Worm (Caenorhabditis elegans): ENCODE measurements around the gene itm-2.

The itm-2 gene

ce11 chrX:5475164-5475576 is 30.2 kb downstream of the itm-2 start (continued):
- TF ChIP-seq egl-27 (tag; optimal IDR thresholded peaks at IDR 0.05) = peak in 1 of 2 experiments; percentile 84
- TF ChIP-seq nhr-12 (tag; optimal IDR thresholded peaks at IDR 0.05) = no peak
- no peak for TF ChIP-seq sox-4 (tag; optimal IDR thresholded peaks at IDR 0.05)
- peak; percentile 84 for TF ChIP-seq nhr-20 (tag; optimal IDR thresholded peaks at IDR 0.05)
- peak; percentile 62 for TF ChIP-seq nhr-76 (tag; optimal IDR thresholded peaks at IDR 0.05)

ce11 chrX:5476357-5476756 is 31.4 kb downstream of the itm-2 start:
- TF ChIP-seq unc-98 (GFP tag; IDR thresholded peaks at IDR 0.05) (no peak), ceh-82 (tag; optimal IDR thresholded peaks at IDR 0.05) (no peak), elt-2 (tag; optimal IDR thresholded peaks at IDR 0.05) (peak; percentile 47), mdl-1 (tag; optimal IDR thresholded peaks at IDR 0.05) (peak in 1 of 2 experiments; percentile 5), sox-4 (tag; optimal IDR thresholded peaks at IDR 0.05) (no peak)

DNA sequence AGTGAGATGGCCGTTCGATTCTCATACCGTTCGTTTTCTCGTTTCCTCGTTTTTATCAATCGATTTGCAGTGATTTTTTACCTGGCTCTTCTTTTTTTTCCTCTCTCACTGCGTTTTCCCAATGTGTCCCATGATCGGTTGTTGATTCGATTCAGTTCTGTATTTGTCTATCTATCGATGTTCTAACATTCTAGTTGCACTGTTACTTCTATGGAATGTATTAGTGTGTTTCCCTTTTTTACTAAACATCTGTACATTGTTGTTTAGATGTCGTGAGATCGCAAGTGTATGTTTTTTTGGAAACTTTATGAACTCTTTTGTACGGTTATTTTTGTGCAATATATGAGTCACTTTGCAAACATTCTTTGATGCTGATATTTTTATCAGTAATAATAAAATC is 32.6 kb downstream of the itm-2 start:
- TF ChIP-seq nhr-84 (tag; optimal IDR thresholded peaks at IDR 0.05) (no peak), swsn-7 (tag; optimal IDR thresholded peaks at IDR 0.05) (no peak), ces-1 (GFP tag; optimal IDR thresholded peaks at IDR 0.05) (no peak), unc-30 (tag; optimal IDR thresholded peaks at IDR 0.05) (no peak), C16A3.4 (tag; optimal IDR thresholded peaks at IDR 0.05) (no peak), lir-3 (tag; optimal IDR thresholded peaks at IDR 0.05; ENCODE audit: poor library complexity) (no peak), nhr-47 (tag; optimal IDR thresholded peaks at IDR 0.05) (no peak), vab-15 (tag; optimal IDR thresholded peaks at IDR 0.05) (no peak), Y116A8C.19 (tag; optimal IDR thresholded peaks at IDR 0.05; ENCODE audit: borderline replicate concordance) (no peak), unc-98 (GFP tag; IDR thresholded peaks at IDR 0.05) (no peak), nhr-19 (GFP tag; conservative IDR thresholded peaks at IDR 0.05) (no peak), isw-1 (GFP tag; IDR thresholded peaks at IDR 0.05) (no peak), dpl-1 (GFP tag; optimal IDR thresholded peaks at IDR 0.05) (no peak), tbx-2 (tag; optimal IDR thresholded peaks at IDR 0.05) (no peak), aha-1 (tag; optimal IDR thresholded peaks at IDR 0.05) (no peak), sup-37 (GFP tag; optimal IDR thresholded peaks at IDR 0.05) (no peak), fkh-8 (tag; optimal IDR thresholded peaks at IDR 0.05) (no peak), ama-1 (optimal IDR thresholded peaks at IDR 0.05) (no peak), blmp-1 (tag; optimal IDR thresholded peaks at IDR 0.05) (no peak), fos-1 (tag; optimal IDR thresholded peaks at IDR 0.05) (no peak)

DNA sequence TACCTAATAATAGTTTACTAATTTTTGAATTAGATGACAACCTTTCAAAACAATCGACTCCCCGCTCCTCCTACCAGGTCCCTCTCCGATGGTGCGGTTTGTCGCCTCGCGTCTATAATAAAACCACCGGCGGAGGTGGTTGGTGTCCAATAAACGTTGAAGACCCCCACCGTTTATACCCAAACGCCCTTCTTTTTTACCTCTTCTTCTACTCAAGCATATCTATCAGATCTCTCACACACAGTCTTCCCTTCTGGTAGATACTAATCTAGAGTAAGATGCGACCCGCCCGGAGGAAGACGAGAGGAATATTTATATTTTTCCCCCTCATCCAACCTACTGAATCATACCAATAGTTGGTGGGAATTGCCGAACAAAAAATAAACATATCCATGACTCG is 33.9 kb downstream of the itm-2 start:
- no peak for TF ChIP-seq elt-2 (tag; optimal IDR thresholded peaks at IDR 0.05)
- TF ChIP-seq pag-3 (tag; optimal IDR thresholded peaks at IDR 0.05; ENCODE audit: borderline replicate concordance, insufficient read depth) = no peak
- TF ChIP-seq nhr-90 (tag; optimal IDR thresholded peaks at IDR 0.05; ENCODE audit: poor library complexity) = no peak
- TF ChIP-seq nhr-20 (tag; optimal IDR thresholded peaks at IDR 0.05) = peak; percentile 0
- no peak for TF ChIP-seq efl-1 (optimal IDR thresholded peaks at IDR 0.05)
- peak in 1 of 2 experiments; percentile 77 for TF ChIP-seq efl-1 (GFP tag; optimal IDR thresholded peaks at IDR 0.05 in 1 of 2)
- peak; percentile 6 for TF ChIP-seq lin-14 (GFP tag; optimal IDR thresholded peaks at IDR 0.05)
- no peak for TF ChIP-seq nhr-28 (tag; optimal IDR thresholded peaks at IDR 0.05)
- no peak for TF ChIP-seq sup-37 (GFP tag; optimal IDR thresholded peaks at IDR 0.05)
- no peak for TF ChIP-seq Y116A8C.19 (tag; optimal IDR thresholded peaks at IDR 0.05; ENCODE audit: borderline replicate concordance)
- peak; percentile 1 for TF ChIP-seq blmp-1 (tag; optimal IDR thresholded peaks at IDR 0.05)
- TF ChIP-seq lsy-2 (tag; optimal IDR thresholded peaks at IDR 0.05) = peak in 1 of 2 experiments; percentile 6
- no peak for TF ChIP-seq alr-1 (tag; optimal IDR thresholded peaks at IDR 0.05; ENCODE audit: borderline replicate concordance)
- TF ChIP-seq vab-15 (tag; optimal IDR thresholded peaks at IDR 0.05) = no peak
- no peak for TF ChIP-seq dsc-1 (tag; optimal IDR thresholded peaks at IDR 0.05)
- TF ChIP-seq grh-1 (GFP tag; IDR thresholded peaks at IDR 0.05) = no peak
- no peak for TF ChIP-seq skn-1 (tag; optimal IDR thresholded peaks at IDR 0.05)
- no peak for TF ChIP-seq pqm-1 (tag; optimal IDR thresholded peaks at IDR 0.05)
- peak; percentile 72 for TF ChIP-seq nhr-85 (tag)
- no peak for TF ChIP-seq F16B12.6 (tag; optimal IDR thresholded peaks at IDR 0.05)
- TF ChIP-seq ceh-88 (GFP tag; IDR thresholded peaks at IDR 0.05) = no peak
